Fruit fly (Drosophila melanogaster) whole organism, prepupa: ENCODE results near the gene Snoo.
A peak's percentile ranks its signal among the peaks of the same experiment; 100 is the strongest.

ENCODE experiments used
- Blimp-1 ChIP-seq: fragments of 200-800 bp; sonication (Bioruptor generic); optimal IDR thresholded peaks from 3 replicates; lab custom pipeline; 2017; ENCODE audit warnings: missing biosample characterization, missing genetic modification characterization, mild to moderate bottlenecking, moderate library complexity, missing genetic modification reagents
- CG10631 ChIP-seq: fragments of 200-800 bp; sonication (Bioruptor generic); optimal IDR thresholded peaks from 2 replicates; lab custom pipeline; 2016; ENCODE audit warnings: missing biosample characterization, missing genetic modification characterization
- CG10669 ChIP-seq: fragments of 200-800 bp; sonication (Bioruptor generic); optimal IDR thresholded peaks from 3 replicates; lab custom pipeline; 2018; ENCODE audit warnings: missing biosample characterization, mild to moderate bottlenecking, missing genetic modification characterization, moderate library complexity
- CG11294 ChIP-seq: fragments of 200-800 bp; sonication (Bioruptor generic); IDR thresholded peaks from 2 replicates; pipeline ENCODE4 v1.3.6; 2022; ENCODE audit warnings: missing biosample characterization, missing genetic modification characterization
- CG15336 ChIP-seq: fragments of 200-800 bp; sonication (Bioruptor generic); IDR thresholded peaks from 2 replicates; pipeline ENCODE4 v1.3.6; 2022; ENCODE audit warnings: missing biosample characterization, missing genetic modification characterization
- CG1621 ChIP-seq: fragments of 200-800 bp; sonication (Bioruptor generic); optimal IDR thresholded peaks from 3 replicates; lab custom pipeline; 2018; ENCODE audit warnings: missing biosample characterization, mild to moderate bottlenecking, missing genetic modification characterization
- CG16779 ChIP-seq: fragments of 200-800 bp; sonication (Bioruptor generic); optimal IDR thresholded peaks from 3 replicates; lab custom pipeline; 2017; ENCODE audit warnings: missing biosample characterization, mild to moderate bottlenecking, missing genetic modification characterization
- CG32006 ChIP-seq: fragments of 200-800 bp; sonication (Bioruptor generic); optimal IDR thresholded peaks from 3 replicates; lab custom pipeline; 2017; ENCODE audit warnings: missing biosample characterization, mild to moderate bottlenecking, missing genetic modification characterization
- CG34406 ChIP-seq: fragments of 200-800 bp; sonication (Bioruptor generic); optimal IDR thresholded peaks from 3 replicates; lab custom pipeline; 2016; ENCODE audit warnings: missing biosample characterization, missing genetic modification characterization
- CG3919 ChIP-seq: fragments of 200-800 bp; sonication (Bioruptor generic); optimal IDR thresholded peaks from 3 replicates; lab custom pipeline; 2016; ENCODE audit warnings: missing biosample characterization, missing genetic modification characterization
- CG4318 ChIP-seq: fragments of 200-800 bp; sonication (Bioruptor generic); optimal IDR thresholded peaks from 3 replicates; lab custom pipeline; 2017; ENCODE audit warnings: missing biosample characterization, mild to moderate bottlenecking, missing genetic modification characterization
- CG6792 ChIP-seq: fragments of 200-800 bp; sonication (Bioruptor generic); optimal IDR thresholded peaks from 3 replicates; lab custom pipeline; 2016; ENCODE audit warnings: missing biosample characterization, missing genetic modification characterization
- CG6808 ChIP-seq: fragments of 200-800 bp; sonication (Bioruptor generic); optimal IDR thresholded peaks from 3 replicates; lab custom pipeline; 2017; ENCODE audit warnings: missing biosample characterization, missing genetic modification characterization, mild to moderate bottlenecking, moderate library complexity, missing genetic modification reagents
- CG7368 ChIP-seq: fragments of 200-800 bp; sonication (Bioruptor generic); optimal IDR thresholded peaks from 3 replicates; lab custom pipeline; 2016; ENCODE audit warnings: missing biosample characterization, missing genetic modification characterization
- CG8119 ChIP-seq: fragments of 200-800 bp; sonication (Bioruptor generic); IDR thresholded peaks from 3 replicates; pipeline ENCODE4 v1.3.6; 2022; ENCODE audit warnings: missing biosample characterization, missing genetic modification characterization
- CG9139 ChIP-seq: fragments of 200-800 bp; sonication (Bioruptor generic); optimal IDR thresholded peaks from 3 replicates; lab custom pipeline; 2017; ENCODE audit warnings: missing biosample characterization, mild to moderate bottlenecking, missing genetic modification characterization
- Eip75B ChIP-seq: fragments of 200-800 bp; sonication (Bioruptor generic); optimal IDR thresholded peaks from 3 replicates; lab custom pipeline; 2016; ENCODE audit warnings: missing biosample characterization, missing genetic modification characterization
- Eip78C ChIP-seq: fragments of 200-800 bp; sonication (Bioruptor generic); peaks from one replicate; lab custom pipeline; 2016; ENCODE audit warnings: missing biosample characterization, missing genetic modification characterization
- Eip93F ChIP-seq: fragments of 200-800 bp; sonication (Bioruptor generic); optimal IDR thresholded peaks from 2 replicates; lab custom pipeline; 2016; ENCODE audit warnings: missing biosample characterization, mild to moderate bottlenecking, missing genetic modification characterization
- Ets96B ChIP-seq: fragments of 200-800 bp; optimal IDR thresholded peaks from 2 replicates; lab custom pipeline; 2019; ENCODE audit warnings: missing biosample characterization, mild to moderate bottlenecking, missing genetic modification characterization, moderate library complexity
- Gug ChIP-seq: fragments of 200-800 bp; sonication (Bioruptor generic); IDR thresholded peaks from 2 replicates; pipeline ENCODE4 v1.3.6; 2022; ENCODE audit warnings: missing biosample characterization, missing genetic modification characterization
- Hr39 ChIP-seq: fragments of 200-800 bp; sonication (Bioruptor generic); optimal IDR thresholded peaks from 2 replicates; lab custom pipeline; 2016; ENCODE audit warnings: missing biosample characterization, missing genetic modification characterization
- Hr4 ChIP-seq: fragments of 200-800 bp; sonication (Bioruptor generic); optimal IDR thresholded peaks from 3 replicates; lab custom pipeline; 2016; ENCODE audit warnings: missing biosample characterization, missing genetic modification characterization
- Lpt ChIP-seq: fragments of 200-800 bp; sonication (Bioruptor generic); optimal IDR thresholded peaks from 3 replicates; lab custom pipeline; 2016; ENCODE audit warnings: missing biosample characterization, missing genetic modification characterization
- Met ChIP-seq: fragments of 200-800 bp; sonication (Bioruptor generic); optimal IDR thresholded peaks from 3 replicates; lab custom pipeline; 2016; ENCODE audit warnings: missing biosample characterization, missing genetic modification characterization
- OdsH ChIP-seq: fragments of 200-800 bp; sonication (Bioruptor generic); optimal IDR thresholded peaks from 3 replicates; lab custom pipeline; 2016; ENCODE audit warnings: missing biosample characterization, missing genetic modification characterization
- Sox102F ChIP-seq: fragments of 200-800 bp; sonication (Bioruptor generic); optimal IDR thresholded peaks from 2 replicates; lab custom pipeline; 2016; ENCODE audit warnings: missing biosample characterization, mild to moderate bottlenecking, missing genetic modification characterization
- Sox14 ChIP-seq: fragments of 200-800 bp; sonication (Bioruptor generic); optimal IDR thresholded peaks from 3 replicates; lab custom pipeline; 2016; ENCODE audit warnings: missing biosample characterization, missing genetic modification characterization
- Sox15 ChIP-seq: fragments of 200-800 bp; sonication (Bioruptor generic); optimal IDR thresholded peaks from 3 replicates; lab custom pipeline; 2016; ENCODE audit warnings: missing biosample characterization, missing genetic modification characterization
- achi ChIP-seq: fragments of 200-800 bp; sonication (Bioruptor generic); optimal IDR thresholded peaks from 3 replicates; lab custom pipeline; 2016; ENCODE audit warnings: missing biosample characterization, missing genetic modification characterization
- cyc ChIP-seq: fragments of 200-800 bp; sonication (Bioruptor generic); optimal IDR thresholded peaks from 3 replicates; lab custom pipeline; 2016; ENCODE audit warnings: missing biosample characterization, missing genetic modification characterization
- dac ChIP-seq: fragments of 200-800 bp; sonication (Bioruptor generic); optimal IDR thresholded peaks from 2 replicates; lab custom pipeline; 2017; ENCODE audit warnings: missing biosample characterization, mild to moderate bottlenecking, missing genetic modification characterization
- dsx ChIP-seq: fragments of 200-800 bp; optimal IDR thresholded peaks from 3 replicates; lab custom pipeline; 2019; ENCODE audit warnings: missing biosample characterization, mild to moderate bottlenecking, missing genetic modification characterization, moderate library complexity; ENCODE audit not compliant: poor library complexity, severe bottlenecking
- eg ChIP-seq: fragments of 200-800 bp; sonication (Bioruptor generic); IDR thresholded peaks from 3 replicates; pipeline ENCODE4 v1.3.6; 2022; ENCODE audit warnings: missing biosample characterization, missing genetic modification characterization
- fd85E ChIP-seq: fragments of 200-800 bp; sonication (Bioruptor generic); optimal IDR thresholded peaks from 3 replicates; lab custom pipeline; 2016; ENCODE audit warnings: missing biosample characterization, missing genetic modification characterization
- lz ChIP-seq: fragments of 200-800 bp; sonication (Bioruptor generic); optimal IDR thresholded peaks from 3 replicates; lab custom pipeline; 2016; ENCODE audit warnings: missing biosample characterization, missing genetic modification characterization
- net ChIP-seq: fragments of 200-800 bp; sonication (Bioruptor generic); optimal IDR thresholded peaks from 3 replicates; lab custom pipeline; 2016; ENCODE audit warnings: missing biosample characterization, missing genetic modification characterization
- pdm3 ChIP-seq: fragments of 200-800 bp; sonication (Bioruptor generic); optimal IDR thresholded peaks from 3 replicates; lab custom pipeline; 2016; ENCODE audit warnings: missing biosample characterization, missing genetic modification characterization
- salr ChIP-seq, 2 experiments: fragments of 200-800 bp; sonication (Bioruptor generic); optimal IDR thresholded peaks; 3 replicates each; lab custom pipeline; 2016 to 2018; ENCODE audit warnings: missing biosample characterization in 2 of 2, missing genetic modification characterization in 2 of 2, mild to moderate bottlenecking in 1 of 2
- spab ChIP-seq: fragments of 200-800 bp; sonication (Bioruptor generic); optimal IDR thresholded peaks from 2 replicates; lab custom pipeline; 2017; ENCODE audit warnings: missing biosample characterization, mild to moderate bottlenecking, missing genetic modification characterization, missing genetic modification reagents
- ss ChIP-seq, 2 experiments: fragments of 200-800 bp; sonication (Bioruptor generic); optimal IDR thresholded peaks; 2 replicates in 1 of 2; 3 replicates in 1 of 2; lab custom pipeline; 2017 to 2018; ENCODE audit warnings: mild to moderate bottlenecking in 2 of 2, missing biosample characterization in 2 of 2, missing genetic modification characterization in 2 of 2, moderate library complexity in 1 of 2
- svp ChIP-seq: fragments of 200-800 bp; sonication (Bioruptor generic); peaks from one replicate; lab custom pipeline; 2016; ENCODE audit warnings: missing biosample characterization, missing genetic modification characterization

The Snoo gene

DNA sequence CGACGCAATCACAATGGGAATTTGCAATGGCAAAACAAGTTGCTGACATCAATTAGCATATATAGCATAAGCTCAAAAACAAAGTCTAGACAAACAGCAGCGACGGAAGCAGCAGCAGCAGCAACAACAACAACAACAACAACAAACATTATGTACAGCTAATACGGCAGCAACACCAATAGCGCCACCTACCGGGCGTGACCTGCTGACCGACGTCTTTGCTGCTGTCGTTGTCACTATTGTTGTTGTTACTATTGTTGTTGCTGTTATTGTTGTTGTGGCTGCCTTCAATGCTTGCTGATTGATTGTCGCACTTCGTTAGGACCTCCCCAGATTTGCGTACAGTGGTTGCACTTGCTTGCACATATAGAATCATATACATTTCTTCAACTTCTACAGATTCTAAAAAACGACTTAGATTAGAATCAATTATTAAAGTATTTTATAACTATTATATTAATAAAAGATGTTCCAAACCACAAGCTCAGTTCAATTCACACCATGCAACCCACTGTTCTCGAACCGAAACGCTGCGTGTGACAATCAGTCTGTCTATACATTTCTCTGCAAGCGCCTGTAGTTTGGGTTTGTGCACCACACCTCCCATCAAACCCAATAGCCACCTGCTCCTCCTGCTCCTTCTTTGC is 30.5 kb downstream of the Snoo start (continued):
- TF ChIP-seq CG15336 (GFP tag; lab: Robert Waterston, UW) (peak; percentile 55; the same call in 1 of the 2 replicates), CG10669 (GFP tag; lab: Kevin White, UChicago) (no peak), CG9139 (GFP tag; lab: Kevin White, UChicago) (no peak), Eip75B (no peak), Sox15 (no peak), Eip93F (GFP tag; lab: Kevin White, UChicago) (no peak), Lpt (GFP tag; lab: Kevin White, UChicago) (peak; percentile 12), Met (GFP tag; lab: Kevin White, UChicago) (peak; percentile 12), dac (GFP tag; lab: Kevin White, UChicago) (no peak), Eip78C (GFP tag; lab: Kevin White, UChicago) (peak; percentile 58), Hr4 (peak; percentile 31), Ets96B (tag; lab: Kevin White, UChicago) (peak; percentile 10), CG10631 (GFP tag; lab: Kevin White, UChicago) (no peak), Gug (GFP tag; lab: Robert Waterston, UW) (peak; percentile 76), svp (GFP tag; lab: Kevin White, UChicago) (no peak)
- TF ChIP-seq, all 60 proteins: peak for 16

DNA sequence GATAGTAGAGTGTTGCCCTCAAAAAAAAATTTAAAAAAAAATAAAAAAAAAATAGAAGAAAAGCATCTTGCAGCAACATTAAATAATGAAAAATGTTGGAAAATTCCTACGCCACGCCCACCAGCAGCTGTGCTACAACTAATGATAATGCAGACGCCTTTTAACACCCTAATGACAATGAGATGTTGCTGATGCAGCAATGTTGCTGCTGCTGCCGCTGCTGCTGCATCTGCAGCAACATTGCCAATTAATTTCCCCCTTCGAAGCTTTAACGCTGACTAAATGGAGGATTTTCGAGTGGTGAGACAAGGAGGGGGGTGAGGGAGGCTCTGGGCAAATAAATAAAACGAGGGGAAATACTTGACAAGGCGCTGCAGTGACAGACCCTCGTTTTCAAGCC is 31.6 kb downstream of the Snoo start:
- TF ChIP-seq CG10669 (GFP tag; lab: Kevin White, UChicago) (no peak), salr (GFP tag; optimal IDR thresholded peaks at IDR 0.05; lab: Kevin White, UChicago) (peak in 1 of 2 experiments; percentile 6), Eip75B (no peak), Hr39 (GFP tag; lab: Kevin White, UChicago) (no peak), CG3919 (GFP tag; lab: Kevin White, UChicago) (peak; percentile 51), Eip78C (GFP tag; lab: Kevin White, UChicago) (peak; percentile 50), CG6808 (no peak)

DNA sequence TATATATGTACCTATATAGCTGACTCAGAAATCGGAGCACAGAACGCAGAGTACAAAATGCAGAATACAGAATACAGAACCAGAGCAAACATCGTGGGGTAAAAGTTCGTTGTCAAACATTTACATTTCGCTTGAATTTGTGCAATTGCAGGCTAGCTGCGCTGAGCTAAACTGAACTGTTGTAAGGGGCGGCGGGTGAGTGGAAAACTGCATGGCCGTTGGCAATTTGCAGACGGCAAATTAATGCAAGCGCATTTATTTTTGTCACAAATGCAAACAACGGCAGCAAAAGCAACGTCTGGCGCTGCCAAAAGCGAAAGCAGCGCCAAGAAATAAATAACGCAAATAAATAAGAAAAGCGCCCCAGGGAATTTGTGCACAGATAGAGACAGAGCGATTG is 32.1 kb downstream of the Snoo start:
- TF ChIP-seq Ets96B (tag; lab: Kevin White, UChicago) (no peak), CG1621 (no peak), eg (GFP tag; lab: Robert Waterston, UW) (no peak), Sox102F (GFP tag; lab: Kevin White, UChicago) (no peak)

DNA sequence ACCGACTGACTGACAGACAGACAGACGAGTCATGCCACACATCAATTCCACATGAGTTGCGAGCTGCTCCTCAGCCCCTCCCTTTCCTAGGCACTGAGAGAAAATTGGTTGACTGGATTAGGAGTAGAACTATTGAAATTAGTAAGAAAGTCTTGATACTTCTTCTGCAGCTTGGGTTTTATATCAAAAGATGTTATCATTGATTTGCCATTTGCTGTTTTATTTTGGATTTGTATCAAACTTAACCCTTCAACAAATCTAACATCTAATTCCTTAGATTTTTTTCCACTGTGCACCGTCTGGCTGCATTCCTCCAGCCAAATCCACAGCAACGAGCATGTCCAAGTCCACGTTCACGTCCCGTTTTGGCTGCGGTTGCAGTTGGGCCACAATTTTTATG is 34.2 kb downstream of the Snoo start:
- no peak for TF ChIP-seq Sox102F (GFP tag; lab: Kevin White, UChicago)
- peak; percentile 69 for TF ChIP-seq net (GFP tag; lab: Kevin White, UChicago)
- TF ChIP-seq CG6792 (GFP tag; lab: Kevin White, UChicago) = peak; percentile 39
- TF ChIP-seq fd85E (GFP tag; lab: Kevin White, UChicago) = no peak
- peak; percentile 93 for TF ChIP-seq Hr4
- peak; percentile 2 for TF ChIP-seq CG10669 (GFP tag; lab: Kevin White, UChicago)
- TF ChIP-seq CG7368 (GFP tag; lab: Kevin White, UChicago) = peak; percentile 30
- peak; percentile 49 for TF ChIP-seq CG16779 (tag; lab: Kevin White, UChicago)
- TF ChIP-seq pdm3 (GFP tag; lab: Kevin White, UChicago) = peak; percentile 64
- peak; percentile 89 for TF ChIP-seq Eip78C (GFP tag; lab: Kevin White, UChicago)
- TF ChIP-seq CG10631 (GFP tag; lab: Kevin White, UChicago) = peak; percentile 68
- TF ChIP-seq dsx (GFP tag; lab: Kevin White, UChicago) = no peak
- no peak for TF ChIP-seq Blimp-1 (GFP tag; lab: Kevin White, UChicago)
- peak; percentile 74 for TF ChIP-seq CG3919 (GFP tag; lab: Kevin White, UChicago)
- TF ChIP-seq Lpt (GFP tag; lab: Kevin White, UChicago) = peak; percentile 86
- peak; percentile 60 for TF ChIP-seq achi (GFP tag; lab: Kevin White, UChicago)
- TF ChIP-seq CG15336 (GFP tag; lab: Robert Waterston, UW) = peak; percentile 94
- peak; percentile 95 for TF ChIP-seq CG8119 (GFP tag; lab: Robert Waterston, UW)
- no peak for TF ChIP-seq Sox15
- no peak for TF ChIP-seq CG9139 (GFP tag; lab: Kevin White, UChicago)
- TF ChIP-seq Sox14 (GFP tag; lab: Kevin White, UChicago) = peak; percentile 69
- peak; percentile 25 for TF ChIP-seq spab (GFP tag; lab: Kevin White, UChicago)
- TF ChIP-seq lz (GFP tag; lab: Kevin White, UChicago) = no peak
- no peak for TF ChIP-seq cyc (GFP tag; lab: Kevin White, UChicago)
- peak; percentile 72; the same call in 1 of the 2 replicates for TF ChIP-seq CG11294
- peak in 1 of 2 experiments; percentile 1 for TF ChIP-seq ss (GFP tag; optimal IDR thresholded peaks at IDR 0.05; lab: Kevin White, UChicago)
- TF ChIP-seq CG6808 = no peak
- TF ChIP-seq salr (GFP tag; optimal IDR thresholded peaks at IDR 0.05; lab: Kevin White, UChicago) = peak in 1 of 2 experiments; percentile 84
- peak; percentile 52 for TF ChIP-seq Eip75B
- TF ChIP-seq CG34406 (GFP tag; lab: Kevin White, UChicago) = peak; percentile 8
- peak; percentile 93 for TF ChIP-seq CG32006 (GFP tag; lab: Kevin White, UChicago)
- peak; percentile 87 for TF ChIP-seq eg (GFP tag; lab: Robert Waterston, UW)
- peak; percentile 86 for TF ChIP-seq CG4318 (GFP tag; lab: Kevin White, UChicago)
- peak; percentile 65 for TF ChIP-seq OdsH (GFP tag; lab: Kevin White, UChicago)
